Fruit fly (Drosophila melanogaster) whole organism, embryonic: ENCODE measurements around the gene CG33986.
A peak's percentile ranks its signal among the peaks of the same experiment; 100 is the strongest.

Experiments used
- Abd-B ChIP-seq: fragments of 200-800 bp; sonication (Bioruptor generic); optimal IDR thresholded peaks from 2 replicates; lab custom pipeline; 2018; ENCODE audit warnings: missing biosample characterization, mild to moderate bottlenecking, missing genetic modification characterization, moderate library complexity
- Bteb2 ChIP-seq: fragments of 200-800 bp; sonication (Bioruptor generic); optimal IDR thresholded peaks from 2 replicates; lab custom pipeline; 2016; ENCODE audit warnings: missing biosample characterization, missing genetic modification characterization
- CG10462 ChIP-seq: fragments of 200-800 bp; sonication (Bioruptor generic); optimal IDR thresholded peaks from 2 replicates; lab custom pipeline; 2016; ENCODE audit warnings: missing biosample characterization, missing genetic modification characterization
- CG10959 ChIP-seq: fragments of 200-800 bp; sonication (Bioruptor generic); IDR thresholded peaks from 2 replicates; pipeline ENCODE4 v1.3.6; 2022; ENCODE audit warnings: missing biosample characterization, missing genetic modification characterization
- CG11456 ChIP-seq: fragments of 200-800 bp; sonication (Bioruptor generic); IDR thresholded peaks from 3 replicates; pipeline ENCODE4 v1.3.6; 2022; ENCODE audit warnings: missing biosample characterization, missing genetic modification characterization
- CG11560 ChIP-seq: fragments of 200-800 bp; sonication (Bioruptor generic); IDR thresholded peaks from 3 replicates; pipeline ENCODE4 v1.3.6; 2022; ENCODE audit warnings: missing biosample characterization, missing genetic modification characterization
- CG12391 ChIP-seq: fragments of 200-800 bp; sonication (Bioruptor generic); optimal IDR thresholded peaks from 3 replicates; lab custom pipeline; 2018; ENCODE audit warnings: missing biosample characterization, mild to moderate bottlenecking, missing genetic modification characterization, moderate library complexity
- CG12942 ChIP-seq: fragments of 200-800 bp; sonication (Bioruptor generic); optimal IDR thresholded peaks from 3 replicates; lab custom pipeline; 2016; ENCODE audit warnings: missing biosample characterization, missing genetic modification characterization
- CG14441 ChIP-seq: fragments of 200-800 bp; sonication (Bioruptor generic); IDR thresholded peaks from 2 replicates; pipeline ENCODE4 v1.3.6; 2022; ENCODE audit warnings: missing biosample characterization, missing genetic modification characterization
- CG14860 ChIP-seq: fragments of 200-800 bp; sonication (Bioruptor generic); IDR thresholded peaks from 3 replicates; pipeline ENCODE4 v1.3.6; 2022; ENCODE audit warnings: missing biosample characterization, missing genetic modification characterization; ENCODE audit not compliant: partially characterized antibody
- CG1603 ChIP-seq: fragments of 200-800 bp; sonication (Bioruptor generic); optimal IDR thresholded peaks from 2 replicates; lab custom pipeline; 2019; ENCODE audit warnings: missing biosample characterization, mild to moderate bottlenecking, missing genetic modification characterization, moderate library complexity
- CG18619 ChIP-seq: fragments of 200-800 bp; sonication (Bioruptor generic); optimal IDR thresholded peaks from 3 replicates; lab custom pipeline; 2017; ENCODE audit warnings: missing biosample characterization, mild to moderate bottlenecking, missing genetic modification characterization
- CG30431 ChIP-seq: fragments of 200-800 bp; sonication (Bioruptor generic); optimal IDR thresholded peaks from 2 replicates; lab custom pipeline; 2017; ENCODE audit warnings: missing biosample characterization, missing genetic modification characterization
- CG31441 ChIP-seq: fragments of 200-800 bp; sonication (Bioruptor generic); IDR thresholded peaks from 2 replicates; pipeline ENCODE4 v1.3.6; 2022; ENCODE audit warnings: missing biosample characterization, missing genetic modification characterization
- CG33213 ChIP-seq: fragments of 200-800 bp; sonication (Bioruptor generic); optimal IDR thresholded peaks from 3 replicates; lab custom pipeline; 2016; ENCODE audit warnings: missing biosample characterization, missing genetic modification characterization
- CG4282 ChIP-seq: fragments of 200-800 bp; sonication (Bioruptor generic); optimal IDR thresholded peaks from 2 replicates; lab custom pipeline; 2016; ENCODE audit warnings: missing biosample characterization, missing genetic modification characterization
- CG6175 ChIP-seq: fragments of 200-800 bp; sonication (Bioruptor generic); IDR thresholded peaks from 3 replicates; pipeline ENCODE4 v1.3.6; 2022; ENCODE audit warnings: missing biosample characterization, missing genetic modification characterization
- CG6854 ChIP-seq: fragments of 200-800 bp; sonication (Bioruptor generic); optimal IDR thresholded peaks from 3 replicates; lab custom pipeline; 2017; ENCODE audit warnings: missing biosample characterization, mild to moderate bottlenecking, missing genetic modification characterization
- CG7928 ChIP-seq: fragments of 200-800 bp; sonication (Bioruptor generic); optimal IDR thresholded peaks from 2 replicates; lab custom pipeline; 2017; ENCODE audit warnings: missing biosample characterization, mild to moderate bottlenecking, missing genetic modification characterization
- CG9727 ChIP-seq: fragments of 200-800 bp; sonication (Bioruptor generic); optimal IDR thresholded peaks from 3 replicates; lab custom pipeline; 2017; ENCODE audit warnings: missing biosample characterization, mild to moderate bottlenecking, missing genetic modification characterization
- Dref ChIP-seq: fragments of 200-800 bp; sonication (Bioruptor generic); IDR thresholded peaks from 2 replicates; pipeline ENCODE4 v1.3.6; 2022; ENCODE audit warnings: missing biosample characterization, missing genetic modification characterization
- Elba2 ChIP-seq: fragments of 200-800 bp; sonication (Bioruptor generic); optimal IDR thresholded peaks from 3 replicates; lab custom pipeline; 2016; ENCODE audit warnings: missing biosample characterization, missing genetic modification characterization
- HLH3B ChIP-seq: fragments of 200-800 bp; sonication (Bioruptor generic); IDR thresholded peaks from 2 replicates; pipeline ENCODE4 v1.3.6; 2022; ENCODE audit warnings: missing biosample characterization, missing genetic modification characterization
- Hmx ChIP-seq: fragments of 200-800 bp; sonication (Bioruptor generic); optimal IDR thresholded peaks from 2 replicates; lab custom pipeline; 2016; ENCODE audit warnings: missing biosample characterization, missing genetic modification characterization
- Hr51 ChIP-seq, 2 experiments: fragments of 200-800 bp; sonication (Bioruptor generic); optimal IDR thresholded peaks; 2 replicates in 1 of 2; 3 replicates in 1 of 2; lab custom pipeline; 2016 to 2018; ENCODE audit warnings: missing biosample characterization in 2 of 2, missing genetic modification characterization in 2 of 2, mild to moderate bottlenecking in 1 of 2, moderate library complexity in 1 of 2
- Med ChIP-seq: fragments of 200-800 bp; sonication (Bioruptor generic); peaks from one replicate; lab custom pipeline; 2016; ENCODE audit warnings: missing biosample characterization, missing genetic modification characterization, mild to moderate bottlenecking, inconsistent platforms, moderate library complexity
- Oaz ChIP-seq: fragments of 200-800 bp; sonication (Bioruptor generic); IDR thresholded peaks from 2 replicates; pipeline ENCODE4 v1.3.6; 2022; ENCODE audit warnings: missing biosample characterization, missing genetic modification characterization
- Oli ChIP-seq: fragments of 200-800 bp; sonication (Bioruptor generic); optimal IDR thresholded peaks from 2 replicates; lab custom pipeline; 2018; ENCODE audit warnings: missing biosample characterization, mild to moderate bottlenecking, missing genetic modification characterization, moderate library complexity
- Ptx1 ChIP-seq: fragments of 200-800 bp; sonication (Bioruptor generic); IDR thresholded peaks from 2 replicates; pipeline ENCODE4 v1.3.6; 2022; ENCODE audit warnings: missing biosample characterization, missing genetic modification characterization
- Sry-β ChIP-seq: fragments of 200-800 bp; sonication (Bioruptor generic); optimal IDR thresholded peaks from 2 replicates; lab custom pipeline; 2018; ENCODE audit warnings: missing biosample characterization, mild to moderate bottlenecking, missing genetic modification characterization, moderate library complexity
- Trl ChIP-seq, 3 experiments: fragments of >200 bp in 2 of 3; fragments of 200-800 bp in 1 of 3; sonication (Bioruptor generic) in 1 of 3; optimal IDR thresholded peaks; 2 replicates in 1 of 3; 3 replicates in 2 of 3; lab custom pipeline; 2016 to 2017; ENCODE audit warnings: missing biosample characterization in 1 of 3, missing genetic modification characterization in 1 of 3
- amos ChIP-seq: fragments of 200-800 bp; sonication (Bioruptor generic); IDR thresholded peaks from 2 replicates; pipeline ENCODE4 v1.3.6; 2022; ENCODE audit warnings: missing biosample characterization, missing genetic modification characterization; ENCODE audit not compliant: partially characterized antibody
- ato ChIP-seq: fragments of 200-800 bp; sonication (Bioruptor generic); IDR thresholded peaks from 2 replicates; pipeline ENCODE4 v1.3.6; 2022; ENCODE audit warnings: missing biosample characterization, missing genetic modification characterization; ENCODE audit not compliant: partially characterized antibody
- cg ChIP-seq: fragments of 200-800 bp; sonication (Bioruptor generic); optimal IDR thresholded peaks from 3 replicates; lab custom pipeline; 2019; ENCODE audit warnings: missing biosample characterization, mild to moderate bottlenecking, missing genetic modification characterization, moderate library complexity
- dysf ChIP-seq: fragments of 200-800 bp; sonication (Bioruptor generic); IDR thresholded peaks from 3 replicates; pipeline ENCODE4 v1.3.6; 2022; ENCODE audit warnings: missing biosample characterization, missing genetic modification characterization
- grau ChIP-seq: fragments of 200-800 bp; optimal IDR thresholded peaks from 3 replicates; lab custom pipeline; 2019; ENCODE audit warnings: missing biosample characterization, mild to moderate bottlenecking, missing genetic modification characterization, moderate library complexity
- ind ChIP-seq: fragments of 200-800 bp; sonication (Bioruptor generic); optimal IDR thresholded peaks from 3 replicates; lab custom pipeline; 2016; ENCODE audit warnings: missing biosample characterization, missing genetic modification characterization
- kah ChIP-seq: fragments of 200-800 bp; sonication (Bioruptor generic); optimal IDR thresholded peaks from 2 replicates; lab custom pipeline; 2018; ENCODE audit warnings: missing biosample characterization, mild to moderate bottlenecking, missing genetic modification characterization
- lilli ChIP-seq: fragments of 200-800 bp; sonication (Bioruptor generic); optimal IDR thresholded peaks from 3 replicates; lab custom pipeline; 2016; ENCODE audit warnings: missing biosample characterization, missing genetic modification characterization
- phol ChIP-seq: fragments of 200-800 bp; sonication (Bioruptor generic); optimal IDR thresholded peaks from 3 replicates; lab custom pipeline; 2018; ENCODE audit warnings: missing biosample characterization, mild to moderate bottlenecking, missing genetic modification characterization, moderate library complexity
- pita ChIP-seq: fragments of 200-800 bp; sonication (Bioruptor generic); optimal IDR thresholded peaks from 2 replicates; lab custom pipeline; 2017; ENCODE audit warnings: missing biosample characterization, mild to moderate bottlenecking, missing genetic modification characterization
- psq ChIP-seq: fragments of 200-800 bp; sonication (Bioruptor generic); optimal IDR thresholded peaks from 2 replicates; lab custom pipeline; 2017; ENCODE audit warnings: missing biosample characterization, missing genetic modification characterization
- ro ChIP-seq: fragments of 200-800 bp; sonication (Bioruptor generic); IDR thresholded peaks from 2 replicates; pipeline ENCODE4 v1.3.6; 2022; ENCODE audit warnings: missing biosample characterization, missing genetic modification characterization
- sna ChIP-seq: fragments of 200-800 bp; sonication (Bioruptor generic); IDR thresholded peaks from 2 replicates; pipeline ENCODE4 v1.3.6; 2022; ENCODE audit warnings: missing biosample characterization, missing genetic modification characterization; ENCODE audit not compliant: partially characterized antibody
- unc-4 ChIP-seq: fragments of 200-800 bp; sonication (Bioruptor generic); IDR thresholded peaks from 2 replicates; pipeline ENCODE4 v1.3.6; 2022; ENCODE audit warnings: missing biosample characterization, missing genetic modification characterization; ENCODE audit not compliant: partially characterized antibody
- vvl ChIP-seq: fragments of 200-800 bp; sonication (Bioruptor generic); IDR thresholded peaks from 2 replicates; pipeline ENCODE4 v1.3.6; 2022; ENCODE audit warnings: missing biosample characterization, missing genetic modification characterization
- wor ChIP-seq: fragments of 200-800 bp; sonication (Bioruptor generic); IDR thresholded peaks from 2 replicates; pipeline ENCODE4 v1.3.6; 2022; ENCODE audit warnings: missing biosample characterization, missing genetic modification characterization
- yki ChIP-seq: fragments of >200 bp; optimal IDR thresholded peaks from 3 replicates; lab custom pipeline; 2018
- zen2 ChIP-seq: fragments of 200-800 bp; sonication (Bioruptor generic); IDR thresholded peaks from 3 replicates; pipeline ENCODE4 v1.3.6; 2022; ENCODE audit warnings: missing biosample characterization, missing genetic modification characterization; ENCODE audit not compliant: partially characterized antibody

CG33986 gene

dm6 chr3L:15565829-15566433 lies 40.9 kb upstream of the CG33986 start, which contains the start of gene dop (continued):
- TF ChIP-seq lilli (peak; percentile 71), CG7928 (GFP tag; lab: Kevin White, UChicago) (no peak), Abd-B (GFP tag; lab: Kevin White, UChicago) (peak; percentile 9), CG6854 (GFP tag; lab: Kevin White, UChicago) (no peak), CG9727 (GFP tag; lab: Kevin White, UChicago) (no peak), CG14860 (GFP tag; lab: Robert Waterston, UW) (peak; percentile 59), HLH3B (GFP tag; lab: Robert Waterston, UW) (no peak), Med (peak; percentile 89), Oaz (GFP tag; lab: Robert Waterston, UW) (no peak), Hr51 (GFP tag; optimal IDR thresholded peaks at IDR 0.05; lab: Kevin White, UChicago) (no peak), CG11456 (no peak), CG12391 (peak; percentile 45), phol (tag; lab: Kevin White, UChicago) (peak; percentile 43), CG10959 (no peak), pita (GFP tag; lab: Kevin White, UChicago) (no peak), Sry-β (GFP tag; lab: Kevin White, UChicago) (peak; percentile 27), Dref (peak; percentile 73), CG33213 (GFP tag; lab: Kevin White, UChicago) (peak; percentile 34), CG18619 (no peak), Trl (optimal IDR thresholded peaks at IDR 0.05; lab: Kevin White, UChicago) (no peak), Trl (GFP tag; optimal IDR thresholded peaks at IDR 0.05; lab: Kevin White, UChicago) (peak; percentile 15), yki (lab: Kevin White, UChicago) (no peak), CG1603 (peak; percentile 62), CG30431 (GFP tag; lab: Kevin White, UChicago) (no peak), CG10462 (no peak), CG12942 (GFP tag; lab: Kevin White, UChicago) (peak; percentile 9), CG31441 (GFP tag; lab: Robert Waterston, UW) (no peak), CG14441 (GFP tag; lab: Robert Waterston, UW) (no peak), Ptx1 (GFP tag; lab: Robert Waterston, UW) (no peak), unc-4 (GFP tag; lab: Robert Waterston, UW) (peak; percentile 70), vvl (GFP tag; lab: Robert Waterston, UW) (peak; percentile 49), zen2 (no peak; the same call in 2 of the 3 replicates), amos (GFP tag; lab: Robert Waterston, UW) (peak; percentile 72; the same call in 1 of the 2 replicates), Oli (tag; lab: Kevin White, UChicago) (no peak), Bteb2 (GFP tag; lab: Kevin White, UChicago) (no peak), dysf (GFP tag; lab: Robert Waterston, UW) (no peak), CG4282 (GFP tag; lab: Kevin White, UChicago) (no peak), wor (GFP tag; lab: Robert Waterston, UW) (no peak), Elba2 (GFP tag; lab: Kevin White, UChicago) (peak; percentile 89), cg (GFP tag; lab: Kevin White, UChicago) (peak; percentile 97), ato (peak; percentile 55; the same call in 1 of the 2 replicates), ro (GFP tag; lab: Robert Waterston, UW) (no peak), psq (GFP tag; lab: Kevin White, UChicago) (no peak), Hmx (GFP tag; lab: Kevin White, UChicago) (no peak), CG6175 (GFP tag; lab: Robert Waterston, UW) (no peak), sna (GFP tag; lab: Robert Waterston, UW) (peak; percentile 43), CG11560 (tag; lab: Robert Waterston, UW) (no peak), kah (GFP tag; lab: Kevin White, UChicago) (no peak), grau (tag; lab: Kevin White, UChicago) (peak; percentile 2), ind (GFP tag; lab: Kevin White, UChicago) (peak; percentile 12)
